2 fruit fly cellular contexts compared by ENCODE assay signal in genomic region chr2L:18377109-18377508, dm6.
TF ChIP-seq lines count a peak whose summit lies in the region.

No protein-coding gene starts in this region.

TF ChIP-seq in whole organism, embryonic, 481 proteins besides CTCF, POLR2A, EP300 and RAD21 (continued from another document and continues in another):
- TF ChIP-seq CG32772 (GFP tag; IDR thresholded peaks at IDR 0.05; lab: Robert Waterston, UW) = 0 out of 2 replicates have a peak, but pooled peaks have one; percentile 17
- peak; percentile 77 for TF ChIP-seq CG12769 (tag; optimal IDR thresholded peaks at IDR 0.05; lab: Kevin White, UChicago)
- TF ChIP-seq HmgZ (tag; optimal IDR thresholded peaks at IDR 0.05; lab: Kevin White, UChicago) = peak; percentile 24
- peak; percentile 10 for TF ChIP-seq nau (GFP tag; optimal IDR thresholded peaks at IDR 0.05; lab: Kevin White, UChicago)
- TF ChIP-seq lab (GFP tag; optimal IDR thresholded peaks at IDR 0.05; lab: Kevin White, UChicago) = peak; percentile 81
- TF ChIP-seq ewg (GFP tag; optimal IDR thresholded peaks at IDR 0.05; lab: Kevin White, UChicago) = peak; percentile 2
- no peak for TF ChIP-seq exex (tag; optimal IDR thresholded peaks at IDR 0.05; lab: Kevin White, UChicago)
- TF ChIP-seq grau (tag; optimal IDR thresholded peaks at IDR 0.05; lab: Kevin White, UChicago) = peak; percentile 61
- TF ChIP-seq lilli (GFP tag; optimal IDR thresholded peaks at IDR 0.05; lab: Kevin White, UChicago) = peak; percentile 57
- no peak for TF ChIP-seq Bteb2 (GFP tag; optimal IDR thresholded peaks at IDR 0.05; lab: Kevin White, UChicago)
- no peak for TF ChIP-seq gcm2 (GFP tag; optimal IDR thresholded peaks at IDR 0.05; lab: Kevin White, UChicago)
- TF ChIP-seq CG12071 (GFP tag; optimal IDR thresholded peaks at IDR 0.05; lab: Kevin White, UChicago) = peak; percentile 35
- peak; percentile 72 for TF ChIP-seq vvl (GFP tag; IDR thresholded peaks at IDR 0.05; lab: Robert Waterston, UW)
- TF ChIP-seq ase (GFP tag; IDR thresholded peaks at IDR 0.05; lab: Robert Waterston, UW) = peak; percentile 39; the same call in 1 of the 3 replicates
- TF ChIP-seq CG9797 (GFP tag; optimal IDR thresholded peaks at IDR 0.05; lab: Kevin White, UChicago) = no peak
- no peak for TF ChIP-seq grn (GFP tag; optimal IDR thresholded peaks at IDR 0.05; lab: Kevin White, UChicago)
- TF ChIP-seq CG7963 (GFP tag; IDR thresholded peaks at IDR 0.05; lab: Robert Waterston, UW; ENCODE audit: partially characterized antibody) = no peak
- TF ChIP-seq MTF-1 (GFP tag; optimal IDR thresholded peaks at IDR 0.05; lab: Kevin White, UChicago; ENCODE audit: borderline replicate concordance) = no peak
- no peak for TF ChIP-seq CG3407 (GFP tag; optimal IDR thresholded peaks at IDR 0.05; lab: Kevin White, UChicago)
- TF ChIP-seq CG9609 (GFP tag; optimal IDR thresholded peaks at IDR 0.05; lab: Kevin White, UChicago) = peak; percentile 10
- TF ChIP-seq Dip2 (GFP tag; IDR thresholded peaks at IDR 0.05; lab: Robert Waterston, UW) = no peak
- no peak for TF ChIP-seq kah (GFP tag; optimal IDR thresholded peaks at IDR 0.05; lab: Kevin White, UChicago)
- no peak for TF ChIP-seq Max (GFP tag; optimal IDR thresholded peaks at IDR 0.05; lab: Kevin White, UChicago)
- no peak for TF ChIP-seq Opbp (GFP tag; IDR thresholded peaks at IDR 0.05; lab: Robert Waterston, UW; ENCODE audit: partially characterized antibody)
- no peak for TF ChIP-seq schlank (tag; optimal IDR thresholded peaks at IDR 0.05; lab: Kevin White, UChicago)
- TF ChIP-seq CG11504 (tag; optimal IDR thresholded peaks at IDR 0.05; lab: Kevin White, UChicago) = peak; percentile 61
- no peak for TF ChIP-seq ranshi (GFP tag; IDR thresholded peaks at IDR 0.05; lab: Robert Waterston, UW)
- TF ChIP-seq ci (GFP tag; IDR thresholded peaks at IDR 0.05; lab: Robert Waterston, UW) = no peak
- peak; percentile 74 for TF ChIP-seq Rfx (GFP tag; IDR thresholded peaks at IDR 0.05; lab: Robert Waterston, UW)
- no peak for TF ChIP-seq CG9876 (GFP tag; optimal IDR thresholded peaks at IDR 0.05; lab: Kevin White, UChicago)
- TF ChIP-seq CG16815 (GFP tag; optimal IDR thresholded peaks at IDR 0.05; lab: Kevin White, UChicago) = no peak
- no peak for TF ChIP-seq CG8089 (GFP tag; optimal IDR thresholded peaks at IDR 0.05; lab: Kevin White, UChicago)
- TF ChIP-seq shn (GFP tag; optimal IDR thresholded peaks at IDR 0.05; lab: Kevin White, UChicago) = peak; percentile 27
- no peak for TF ChIP-seq CrebB (tag; optimal IDR thresholded peaks at IDR 0.05; lab: Kevin White, UChicago)
- TF ChIP-seq Hand (GFP tag; optimal IDR thresholded peaks at IDR 0.05; lab: Kevin White, UChicago) = peak; percentile 24
- 0 out of 3 replicates have a peak, but pooled peaks have one; percentile 22 for TF ChIP-seq H15 (GFP tag; IDR thresholded peaks at IDR 0.05; lab: Robert Waterston, UW)
- TF ChIP-seq croc (GFP tag; conservative IDR thresholded peaks at IDR 0.05; lab: Robert Waterston, UW) = no peak
- peak; percentile 33 for TF ChIP-seq CHES-1-like (GFP tag; optimal IDR thresholded peaks at IDR 0.05; lab: Kevin White, UChicago)
- peak; percentile 12 for TF ChIP-seq Antp (GFP tag; optimal IDR thresholded peaks at IDR 0.05; lab: Kevin White, UChicago)
- no peak for TF ChIP-seq CG4854 (GFP tag; optimal IDR thresholded peaks at IDR 0.05; lab: Kevin White, UChicago)
- TF ChIP-seq Dip3 (GFP tag; optimal IDR thresholded peaks at IDR 0.05; lab: Kevin White, UChicago) = peak; percentile 8
- TF ChIP-seq E2f1 (GFP tag; IDR thresholded peaks at IDR 0.05; lab: Robert Waterston, UW) = peak; percentile 30; the same call in 1 of the 2 replicates
- peak; percentile 51 for TF ChIP-seq CG13624 (GFP tag; optimal IDR thresholded peaks at IDR 0.05; lab: Kevin White, UChicago)
- no peak for TF ChIP-seq sens-2 (GFP tag; IDR thresholded peaks at IDR 0.05; lab: Robert Waterston, UW)
- peak; percentile 49 for TF ChIP-seq CG15073 (GFP tag; optimal IDR thresholded peaks at IDR 0.05; lab: Kevin White, UChicago)
- no peak for TF ChIP-seq CG1024 (GFP tag; IDR thresholded peaks at IDR 0.05; lab: Robert Waterston, UW)
- TF ChIP-seq Nf-YA (GFP tag; IDR thresholded peaks at IDR 0.05; lab: Robert Waterston, UW) = no peak
- TF ChIP-seq CG2129 (GFP tag; IDR thresholded peaks at IDR 0.05; lab: Robert Waterston, UW; ENCODE audit: partially characterized antibody) = no peak
- TF ChIP-seq emc (GFP tag; optimal IDR thresholded peaks at IDR 0.05; lab: Kevin White, UChicago) = peak; percentile 2
- no peak for TF ChIP-seq CG6254 (GFP tag; optimal IDR thresholded peaks at IDR 0.05; lab: Kevin White, UChicago)
- TF ChIP-seq Camta (GFP tag; optimal IDR thresholded peaks at IDR 0.05; lab: Kevin White, UChicago) = peak; percentile 23
- peak; percentile 16 for TF ChIP-seq CG13894 (tag; optimal IDR thresholded peaks at IDR 0.05; lab: Kevin White, UChicago)
- TF ChIP-seq H2.0 (GFP tag; IDR thresholded peaks at IDR 0.05; lab: Robert Waterston, UW) = no peak
- TF ChIP-seq da (GFP tag; optimal IDR thresholded peaks at IDR 0.05; lab: Kevin White, UChicago) = no peak
- no peak for TF ChIP-seq CG17802 (tag; optimal IDR thresholded peaks at IDR 0.05; lab: Kevin White, UChicago)
- peak; percentile 33 for TF ChIP-seq HHEX (GFP tag; optimal IDR thresholded peaks at IDR 0.05; lab: Kevin White, UChicago)
- peak; percentile 54; the same call in 1 of the 2 replicates for TF ChIP-seq CG31441 (GFP tag; IDR thresholded peaks at IDR 0.05; lab: Robert Waterston, UW)
- 0 out of 3 replicates have a peak, but pooled peaks have one; percentile 38 for TF ChIP-seq Mrtf (GFP tag; IDR thresholded peaks at IDR 0.05; lab: Robert Waterston, UW)
- TF ChIP-seq GATAe (GFP tag; conservative IDR thresholded peaks at IDR 0.05; lab: Robert Waterston, UW) = no peak
- no peak for TF ChIP-seq CG11093 (GFP tag; IDR thresholded peaks at IDR 0.05; lab: Robert Waterston, UW)
- TF ChIP-seq gro (GFP tag; optimal IDR thresholded peaks at IDR 0.05; lab: Kevin White, UChicago) = peak; percentile 30
- no peak for TF ChIP-seq kni (GFP tag; optimal IDR thresholded peaks at IDR 0.05; lab: Kevin White, UChicago)
- TF ChIP-seq Stat92E (GFP tag; optimal IDR thresholded peaks at IDR 0.05; lab: Kevin White, UChicago) = no peak
- TF ChIP-seq pros (GFP tag; optimal IDR thresholded peaks at IDR 0.05; lab: Kevin White, UChicago) = no peak
- TF ChIP-seq CG17829 (tag; optimal IDR thresholded peaks at IDR 0.05; lab: Kevin White, UChicago) = peak; percentile 26
- TF ChIP-seq nmo (GFP tag; optimal IDR thresholded peaks at IDR 0.05; lab: Kevin White, UChicago) = peak; percentile 44

TF ChIP-seq in whole organism, prepupa, 60 proteins besides CTCF, POLR2A, EP300 and RAD21 (continued from another document):
- TF ChIP-seq Blimp-1 (GFP tag; optimal IDR thresholded peaks at IDR 0.05; lab: Kevin White, UChicago) (no peak), Met (GFP tag; optimal IDR thresholded peaks at IDR 0.05; lab: Kevin White, UChicago) (peak; percentile 57), CG16779 (tag; optimal IDR thresholded peaks at IDR 0.05; lab: Kevin White, UChicago) (no peak), cyc (GFP tag; optimal IDR thresholded peaks at IDR 0.05; lab: Kevin White, UChicago) (peak; percentile 50), CG6808 (GFP tag; optimal IDR thresholded peaks at IDR 0.05; lab: Kevin White, UChicago) (no peak), CG34406 (GFP tag; optimal IDR thresholded peaks at IDR 0.05; lab: Kevin White, UChicago) (peak; percentile 23), CG15336 (GFP tag; IDR thresholded peaks at IDR 0.05; lab: Robert Waterston, UW) (no peak), CG11902 (GFP tag; optimal IDR thresholded peaks at IDR 0.05; lab: Kevin White, UChicago) (no peak), dsx (GFP tag; optimal IDR thresholded peaks at IDR 0.05; lab: Kevin White, UChicago; ENCODE audit: poor library complexity, severe bottlenecking) (no peak), CG8632 (GFP tag; optimal IDR thresholded peaks at IDR 0.05; lab: Kevin White, UChicago) (no peak), spab (GFP tag; optimal IDR thresholded peaks at IDR 0.05; lab: Kevin White, UChicago) (no peak), Lpt (GFP tag; optimal IDR thresholded peaks at IDR 0.05; lab: Kevin White, UChicago) (no peak), Ets96B (tag; optimal IDR thresholded peaks at IDR 0.05; lab: Kevin White, UChicago) (no peak), CG3032 (tag; optimal IDR thresholded peaks at IDR 0.05; lab: Kevin White, UChicago) (peak; percentile 2), topi (GFP tag; optimal IDR thresholded peaks at IDR 0.05; lab: Kevin White, UChicago) (peak; percentile 58), Hr39 (GFP tag; optimal IDR thresholded peaks at IDR 0.05; lab: Kevin White, UChicago) (peak; percentile 60), Eip93F (GFP tag; optimal IDR thresholded peaks at IDR 0.05; lab: Kevin White, UChicago) (no peak), Eip78C (GFP tag; lab: Kevin White, UChicago) (peak; percentile 77), CG6792 (GFP tag; optimal IDR thresholded peaks at IDR 0.05; lab: Kevin White, UChicago) (peak; percentile 22), CG32006 (GFP tag; optimal IDR thresholded peaks at IDR 0.05; lab: Kevin White, UChicago) (peak; percentile 45), CG10669 (GFP tag; optimal IDR thresholded peaks at IDR 0.05; lab: Kevin White, UChicago) (peak; percentile 23), CG3919 (GFP tag; optimal IDR thresholded peaks at IDR 0.05; lab: Kevin White, UChicago) (peak; percentile 32), Sox14 (GFP tag; optimal IDR thresholded peaks at IDR 0.05; lab: Kevin White, UChicago) (peak; percentile 41), Eip75B (GFP tag; optimal IDR thresholded peaks at IDR 0.05; lab: Kevin White, UChicago) (peak; percentile 33), svp (GFP tag; lab: Kevin White, UChicago) (peak; percentile 77), vri (GFP tag; optimal IDR thresholded peaks at IDR 0.05; lab: Kevin White, UChicago) (peak; percentile 49), CG1621 (tag; optimal IDR thresholded peaks at IDR 0.05; lab: Kevin White, UChicago) (no peak), fd59A (GFP tag; optimal IDR thresholded peaks at IDR 0.05; lab: Kevin White, UChicago) (no peak), Smox (GFP tag; optimal IDR thresholded peaks at IDR 0.05; lab: Kevin White, UChicago) (peak; percentile 54), CG10631 (GFP tag; optimal IDR thresholded peaks at IDR 0.05; lab: Kevin White, UChicago) (peak; percentile 26), lz (GFP tag; optimal IDR thresholded peaks at IDR 0.05; lab: Kevin White, UChicago) (peak; percentile 59), pdm3 (GFP tag; optimal IDR thresholded peaks at IDR 0.05; lab: Kevin White, UChicago) (peak; percentile 33), acj6 (GFP tag; optimal IDR thresholded peaks at IDR 0.05; lab: Kevin White, UChicago) (peak; percentile 24), CG7368 (GFP tag; optimal IDR thresholded peaks at IDR 0.05; lab: Kevin White, UChicago) (no peak), fkh (GFP tag; optimal IDR thresholded peaks at IDR 0.05; lab: Kevin White, UChicago) (no peak), achi (GFP tag; optimal IDR thresholded peaks at IDR 0.05; lab: Kevin White, UChicago) (peak; percentile 5)
